Worm (Caenorhabditis elegans) whole organism, early embryonic: ENCODE measurements around the gene cks-1.

ENCODE experiments used
- B0310.2 ChIP-seq: sonication (generic microtip); optimal IDR thresholded peaks from 2 replicates; lab custom pipeline; 2016; ENCODE audit warnings: mild to moderate bottlenecking, missing genetic modification characterization, missing compliant biosample characterization
- ama-1 ChIP-seq: fragments of 150-350 bp; optimal IDR thresholded peaks from 2 replicates; lab custom pipeline; 2014
- ceh-13 ChIP-seq: fragments of 200-800 bp; sonication (Bioruptor generic); optimal IDR thresholded peaks from 2 replicates; lab custom pipeline; 2018; ENCODE audit warnings: mild to moderate bottlenecking, missing genetic modification characterization, missing compliant biosample characterization
- flt-1 ChIP-seq: fragments of 200-800 bp; sonication (Bioruptor generic); IDR thresholded peaks from 2 replicates; pipeline ENCODE4 v1.3.6; 2022; ENCODE audit warnings: missing genetic modification characterization, missing compliant biosample characterization
- scrt-1 ChIP-seq: fragments of 200-800 bp; sonication (Bioruptor generic); IDR thresholded peaks from 2 replicates; pipeline ENCODE4 v1.3.6; 2022; ENCODE audit warnings: missing genetic modification characterization, missing compliant biosample characterization

DNA sequence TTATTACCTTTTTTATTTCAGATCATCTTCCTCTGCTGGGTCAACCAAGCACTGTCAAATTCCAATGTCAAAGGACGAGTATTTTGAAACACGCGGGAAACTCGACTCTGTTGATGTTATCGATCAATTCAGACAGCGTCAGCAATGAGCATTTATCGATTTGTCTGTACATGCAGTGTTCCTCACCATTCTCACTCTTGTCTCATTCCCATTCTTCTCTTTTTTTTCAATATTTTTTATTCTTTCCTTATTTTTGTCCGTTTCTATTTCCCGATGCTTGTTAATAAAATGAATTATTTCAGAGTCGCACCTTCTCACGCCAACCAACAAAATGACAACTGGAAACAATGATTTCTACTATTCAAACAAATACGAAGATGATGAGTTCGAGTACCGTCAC, at the start of gene cks-1:
- TF ChIP-seq ceh-13 (GFP tag; lab: Kevin White, UChicago) (no peak), flt-1 (GFP tag; lab: Robert Waterston, UW) (no peak), scrt-1 (no peak), ama-1 (lab: Kevin White, UChicago) (no peak), B0310.2 (tag; lab: Kevin White, UChicago) (no peak)
